Fruit fly (Drosophila melanogaster) whole organism, prepupa: ENCODE results near the gene CG2100.

Experiments
- Blimp-1 ChIP-seq: fragments of 200-800 bp; sonication (Bioruptor generic); optimal IDR thresholded peaks from 3 replicates; lab custom pipeline; 2017; ENCODE audit warnings: missing biosample characterization, missing genetic modification characterization, mild to moderate bottlenecking, moderate library complexity, missing genetic modification reagents
- CG11294 ChIP-seq: fragments of 200-800 bp; sonication (Bioruptor generic); IDR thresholded peaks from 2 replicates; pipeline ENCODE4 v1.3.6; 2022; ENCODE audit warnings: missing biosample characterization, missing genetic modification characterization
- CG11902 ChIP-seq: fragments of 200-800 bp; sonication (Bioruptor generic); optimal IDR thresholded peaks from 3 replicates; lab custom pipeline; 2016; ENCODE audit warnings: missing biosample characterization, missing genetic modification characterization
- CG15336 ChIP-seq: fragments of 200-800 bp; sonication (Bioruptor generic); IDR thresholded peaks from 2 replicates; pipeline ENCODE4 v1.3.6; 2022; ENCODE audit warnings: missing biosample characterization, missing genetic modification characterization
- CG1621 ChIP-seq: fragments of 200-800 bp; sonication (Bioruptor generic); optimal IDR thresholded peaks from 3 replicates; lab custom pipeline; 2018; ENCODE audit warnings: missing biosample characterization, mild to moderate bottlenecking, missing genetic modification characterization
- CG16779 ChIP-seq: fragments of 200-800 bp; sonication (Bioruptor generic); optimal IDR thresholded peaks from 3 replicates; lab custom pipeline; 2017; ENCODE audit warnings: missing biosample characterization, mild to moderate bottlenecking, missing genetic modification characterization
- CG3032 ChIP-seq: fragments of 200-800 bp; optimal IDR thresholded peaks from 2 replicates; lab custom pipeline; 2019; ENCODE audit warnings: missing biosample characterization, mild to moderate bottlenecking, missing genetic modification characterization, moderate library complexity
- CG31627 ChIP-seq: fragments of 200-800 bp; sonication (Bioruptor generic); optimal IDR thresholded peaks from 3 replicates; lab custom pipeline; 2016; ENCODE audit warnings: missing biosample characterization, missing genetic modification characterization
- CG34406 ChIP-seq: fragments of 200-800 bp; sonication (Bioruptor generic); optimal IDR thresholded peaks from 3 replicates; lab custom pipeline; 2016; ENCODE audit warnings: missing biosample characterization, missing genetic modification characterization
- CG4318 ChIP-seq: fragments of 200-800 bp; sonication (Bioruptor generic); optimal IDR thresholded peaks from 3 replicates; lab custom pipeline; 2017; ENCODE audit warnings: missing biosample characterization, mild to moderate bottlenecking, missing genetic modification characterization
- CG6163 ChIP-seq: fragments of 200-800 bp; sonication (Bioruptor generic); IDR thresholded peaks from 3 replicates; pipeline ENCODE4 v1.3.6; 2022; ENCODE audit warnings: missing biosample characterization, missing genetic modification characterization
- CG6808 ChIP-seq: fragments of 200-800 bp; sonication (Bioruptor generic); optimal IDR thresholded peaks from 3 replicates; lab custom pipeline; 2017; ENCODE audit warnings: missing biosample characterization, missing genetic modification characterization, mild to moderate bottlenecking, moderate library complexity, missing genetic modification reagents
- CG6854 ChIP-seq: fragments of 200-800 bp; sonication (Bioruptor generic); optimal IDR thresholded peaks from 2 replicates; lab custom pipeline; 2017; ENCODE audit warnings: missing biosample characterization, mild to moderate bottlenecking, missing genetic modification characterization
- CG7368 ChIP-seq: fragments of 200-800 bp; sonication (Bioruptor generic); optimal IDR thresholded peaks from 3 replicates; lab custom pipeline; 2016; ENCODE audit warnings: missing biosample characterization, missing genetic modification characterization
- CG8119 ChIP-seq: fragments of 200-800 bp; sonication (Bioruptor generic); IDR thresholded peaks from 3 replicates; pipeline ENCODE4 v1.3.6; 2022; ENCODE audit warnings: missing biosample characterization, missing genetic modification characterization
- CG8319 ChIP-seq: fragments of 200-800 bp; sonication (Bioruptor generic); optimal IDR thresholded peaks from 3 replicates; lab custom pipeline; 2016; ENCODE audit warnings: missing biosample characterization, missing genetic modification characterization
- CG8632 ChIP-seq: fragments of 200-800 bp; sonication (Bioruptor generic); optimal IDR thresholded peaks from 3 replicates; lab custom pipeline; 2016; ENCODE audit warnings: missing biosample characterization, missing genetic modification characterization
- CG9139 ChIP-seq: fragments of 200-800 bp; sonication (Bioruptor generic); optimal IDR thresholded peaks from 3 replicates; lab custom pipeline; 2017; ENCODE audit warnings: missing biosample characterization, mild to moderate bottlenecking, missing genetic modification characterization
- Eip93F ChIP-seq: fragments of 200-800 bp; sonication (Bioruptor generic); optimal IDR thresholded peaks from 2 replicates; lab custom pipeline; 2016; ENCODE audit warnings: missing biosample characterization, mild to moderate bottlenecking, missing genetic modification characterization
- Ets21C ChIP-seq: fragments of 200-800 bp; sonication (Bioruptor generic); optimal IDR thresholded peaks from 3 replicates; lab custom pipeline; 2016; ENCODE audit warnings: missing biosample characterization, missing genetic modification characterization
- Ets96B ChIP-seq: fragments of 200-800 bp; optimal IDR thresholded peaks from 2 replicates; lab custom pipeline; 2019; ENCODE audit warnings: missing biosample characterization, mild to moderate bottlenecking, missing genetic modification characterization, moderate library complexity
- Gug ChIP-seq: fragments of 200-800 bp; sonication (Bioruptor generic); IDR thresholded peaks from 2 replicates; pipeline ENCODE4 v1.3.6; 2022; ENCODE audit warnings: missing biosample characterization, missing genetic modification characterization
- Hr38 ChIP-seq: sonication (Bioruptor generic); optimal IDR thresholded peaks from 2 replicates; lab custom pipeline; 2016; ENCODE audit warnings: missing biosample characterization, missing genetic modification characterization
- Hr39 ChIP-seq: fragments of 200-800 bp; sonication (Bioruptor generic); optimal IDR thresholded peaks from 2 replicates; lab custom pipeline; 2016; ENCODE audit warnings: missing biosample characterization, missing genetic modification characterization
- Hr4 ChIP-seq: fragments of 200-800 bp; sonication (Bioruptor generic); optimal IDR thresholded peaks from 3 replicates; lab custom pipeline; 2016; ENCODE audit warnings: missing biosample characterization, missing genetic modification characterization
- Smox ChIP-seq: fragments of 200-800 bp; sonication (Bioruptor generic); optimal IDR thresholded peaks from 3 replicates; lab custom pipeline; 2016; ENCODE audit warnings: missing biosample characterization, missing genetic modification characterization
- Sox102F ChIP-seq: fragments of 200-800 bp; sonication (Bioruptor generic); optimal IDR thresholded peaks from 2 replicates; lab custom pipeline; 2016; ENCODE audit warnings: missing biosample characterization, mild to moderate bottlenecking, missing genetic modification characterization
- Sox14 ChIP-seq: fragments of 200-800 bp; sonication (Bioruptor generic); optimal IDR thresholded peaks from 3 replicates; lab custom pipeline; 2016; ENCODE audit warnings: missing biosample characterization, missing genetic modification characterization
- Sox15 ChIP-seq: fragments of 200-800 bp; sonication (Bioruptor generic); optimal IDR thresholded peaks from 3 replicates; lab custom pipeline; 2016; ENCODE audit warnings: missing biosample characterization, missing genetic modification characterization
- achi ChIP-seq: fragments of 200-800 bp; sonication (Bioruptor generic); optimal IDR thresholded peaks from 3 replicates; lab custom pipeline; 2016; ENCODE audit warnings: missing biosample characterization, missing genetic modification characterization
- acj6 ChIP-seq: fragments of 200-800 bp; sonication (Bioruptor generic); optimal IDR thresholded peaks from 3 replicates; lab custom pipeline; 2016; ENCODE audit warnings: missing biosample characterization, missing genetic modification characterization
- cyc ChIP-seq: fragments of 200-800 bp; sonication (Bioruptor generic); optimal IDR thresholded peaks from 3 replicates; lab custom pipeline; 2016; ENCODE audit warnings: missing biosample characterization, missing genetic modification characterization
- dac ChIP-seq: fragments of 200-800 bp; sonication (Bioruptor generic); optimal IDR thresholded peaks from 2 replicates; lab custom pipeline; 2017; ENCODE audit warnings: missing biosample characterization, mild to moderate bottlenecking, missing genetic modification characterization
- dsx ChIP-seq: fragments of 200-800 bp; optimal IDR thresholded peaks from 3 replicates; lab custom pipeline; 2019; ENCODE audit warnings: missing biosample characterization, mild to moderate bottlenecking, missing genetic modification characterization, moderate library complexity; ENCODE audit not compliant: poor library complexity, severe bottlenecking
- eg ChIP-seq: fragments of 200-800 bp; sonication (Bioruptor generic); IDR thresholded peaks from 3 replicates; pipeline ENCODE4 v1.3.6; 2022; ENCODE audit warnings: missing biosample characterization, missing genetic modification characterization
- fd59A ChIP-seq: fragments of 200-800 bp; sonication (Bioruptor generic); optimal IDR thresholded peaks from 2 replicates; lab custom pipeline; 2017; ENCODE audit warnings: missing biosample characterization, mild to moderate bottlenecking, missing genetic modification characterization, missing genetic modification reagents
- fd85E ChIP-seq: fragments of 200-800 bp; sonication (Bioruptor generic); optimal IDR thresholded peaks from 3 replicates; lab custom pipeline; 2016; ENCODE audit warnings: missing biosample characterization, missing genetic modification characterization
- pdm3 ChIP-seq: fragments of 200-800 bp; sonication (Bioruptor generic); optimal IDR thresholded peaks from 3 replicates; lab custom pipeline; 2016; ENCODE audit warnings: missing biosample characterization, missing genetic modification characterization
- salr ChIP-seq, 2 experiments: fragments of 200-800 bp; sonication (Bioruptor generic); optimal IDR thresholded peaks; 3 replicates each; lab custom pipeline; 2016 to 2018; ENCODE audit warnings: missing biosample characterization in 2 of 2, missing genetic modification characterization in 2 of 2, mild to moderate bottlenecking in 1 of 2
- svp ChIP-seq: fragments of 200-800 bp; sonication (Bioruptor generic); peaks from one replicate; lab custom pipeline; 2016; ENCODE audit warnings: missing biosample characterization, missing genetic modification characterization
- topi ChIP-seq: fragments of 200-800 bp; sonication (Bioruptor generic); optimal IDR thresholded peaks from 3 replicates; lab custom pipeline; 2016; ENCODE audit warnings: missing biosample characterization, missing genetic modification characterization

CG2100 gene

DNA sequence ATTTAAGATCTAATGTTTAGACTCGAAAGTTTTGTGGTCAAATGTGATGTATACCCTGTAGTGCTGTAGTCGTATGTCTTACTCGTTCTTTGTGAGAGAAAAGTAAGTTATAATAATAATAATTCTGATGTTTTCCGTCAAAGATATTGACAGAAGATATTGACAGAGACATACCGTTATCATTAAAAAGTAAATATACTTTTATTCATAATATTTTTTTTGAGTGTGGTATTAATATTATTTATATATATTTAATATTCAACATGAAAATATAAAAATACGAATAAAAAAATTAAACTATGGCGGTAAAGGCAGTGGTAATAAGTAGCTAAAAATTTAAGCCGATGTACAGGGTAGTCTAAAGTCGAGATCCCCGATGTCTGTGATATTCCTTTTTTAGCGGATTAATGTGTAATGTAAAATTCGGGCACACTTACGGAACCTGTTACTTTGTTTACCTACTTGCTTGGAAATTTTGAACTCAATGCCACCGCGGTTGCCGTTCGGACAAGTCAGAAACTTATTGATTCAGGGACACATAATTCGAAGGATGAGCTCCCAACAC lies at the start of gene CG2100, which contains the start of gene CG1236 (continued):
- TF ChIP-seq CG1621, result peak; percentile 53
- no peak for TF ChIP-seq CG16779
- no peak for TF ChIP-seq CG4318 (GFP tag; lab: Kevin White, UChicago)
- TF ChIP-seq CG6808 (GFP tag; lab: Kevin White, UChicago), result peak; percentile 78
- peak; percentile 44 for TF ChIP-seq fd59A
- TF ChIP-seq achi, result peak; percentile 86
- TF ChIP-seq CG6854 (GFP tag; lab: Kevin White, UChicago), result peak; percentile 64
- TF ChIP-seq Gug (GFP tag; lab: Robert Waterston, UW), result peak; percentile 58; the same call in 1 of the 2 replicates

DNA sequence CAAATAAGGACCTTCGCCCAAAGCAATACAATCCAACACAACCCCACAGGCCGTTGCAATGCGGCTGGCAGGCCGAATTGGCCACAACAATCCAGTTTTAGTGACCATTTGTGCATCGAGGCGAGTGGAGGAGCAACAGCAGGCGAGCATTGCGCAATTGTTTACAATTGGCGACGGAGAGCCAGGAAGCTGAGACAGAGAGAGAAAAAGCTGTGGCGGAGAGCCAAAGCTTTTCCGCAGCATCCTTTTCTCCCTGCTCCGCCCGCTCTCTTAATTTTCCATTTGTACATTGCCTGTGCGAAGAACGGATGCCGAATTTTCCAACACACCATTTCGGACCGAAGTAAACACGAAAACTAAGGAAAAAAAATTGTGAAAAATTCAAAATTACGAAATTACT lies 45.3 kb upstream of the CG2100 start, which contains the start of gene kat-60L1:
Gene kat-60L1 (plus strand): TSS at position 301 of the 400 bp plus-strand sequence.
- TF ChIP-seq CG15336 (no peak), Hr4 (no peak), CG31627 (GFP tag; lab: Kevin White, UChicago) (no peak), Smox (GFP tag; lab: Kevin White, UChicago) (no peak)

DNA sequence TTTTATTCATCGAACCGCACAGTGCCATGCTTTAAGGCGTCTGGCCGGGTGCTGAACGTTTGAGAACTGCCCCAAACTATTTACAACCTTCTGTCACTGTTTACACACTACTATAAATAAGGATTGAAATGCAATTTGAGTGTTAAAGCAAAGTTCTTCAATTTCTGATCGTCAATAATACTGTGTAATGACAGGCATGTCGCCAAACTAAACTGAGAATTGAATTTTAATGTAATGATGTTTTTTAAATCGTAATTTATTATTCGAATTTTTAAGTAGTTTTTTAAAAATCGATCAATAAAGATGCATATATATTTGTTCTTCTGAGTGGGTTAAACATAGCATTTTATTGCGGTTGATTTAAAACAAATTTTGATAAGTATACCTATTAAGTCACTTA lies 44.8 kb upstream of the CG2100 start, which contains the start of gene CG2082:
Gene CG2082 (minus strand): TSS at position 101 of the 400 bp plus-strand sequence.
- TF ChIP-seq CG6163 (GFP tag; lab: Robert Waterston, UW) (no peak), Gug (GFP tag; lab: Robert Waterston, UW) (no peak), fd85E (GFP tag; lab: Kevin White, UChicago) (no peak), svp (GFP tag; lab: Kevin White, UChicago) (no peak), Ets21C (GFP tag; lab: Kevin White, UChicago) (no peak), eg (GFP tag; lab: Robert Waterston, UW) (no peak), Ets96B (tag; lab: Kevin White, UChicago) (no peak), CG4318 (GFP tag; lab: Kevin White, UChicago) (no peak), Blimp-1 (GFP tag; lab: Kevin White, UChicago) (no peak), Eip93F (GFP tag; lab: Kevin White, UChicago) (no peak), topi (GFP tag; lab: Kevin White, UChicago) (no peak), CG8632 (no peak), Hr39 (no peak)

- peak; percentile 30 for TF ChIP-seq Hr4
- TF ChIP-seq dsx (GFP tag; lab: Kevin White, UChicago), result no peak
- no peak for TF ChIP-seq CG9139
- TF ChIP-seq CG7368 (GFP tag; lab: Kevin White, UChicago), result no peak
- no peak for TF ChIP-seq salr (GFP tag; optimal IDR thresholded peaks at IDR 0.05; lab: Kevin White, UChicago)
- TF ChIP-seq CG6854 (GFP tag; lab: Kevin White, UChicago), result no peak
- peak; percentile 54 for TF ChIP-seq cyc (GFP tag; lab: Kevin White, UChicago)
- TF ChIP-seq CG11294 (GFP tag; lab: Robert Waterston, UW), result no peak
- TF ChIP-seq CG6163 (GFP tag; lab: Robert Waterston, UW), result peak; percentile 54; the same call in 2 of the 3 replicates
- peak; percentile 15 for TF ChIP-seq acj6 (GFP tag; lab: Kevin White, UChicago)
- no peak for TF ChIP-seq Eip93F (GFP tag; lab: Kevin White, UChicago)
- TF ChIP-seq CG15336, result 0 out of 2 replicates have a peak, but pooled peaks have one; percentile 18
- peak; percentile 73 for TF ChIP-seq CG31627 (GFP tag; lab: Kevin White, UChicago)
- peak; percentile 49 for TF ChIP-seq Ets21C (GFP tag; lab: Kevin White, UChicago)
- peak; percentile 49 for TF ChIP-seq achi
- TF ChIP-seq CG34406 (GFP tag; lab: Kevin White, UChicago), result peak; percentile 27
- TF ChIP-seq CG8319 (GFP tag; lab: Kevin White, UChicago), result no peak
- TF ChIP-seq Sox14 (GFP tag; lab: Kevin White, UChicago), result peak; percentile 35
- TF ChIP-seq Hr38 (GFP tag; lab: Kevin White, UChicago), result no peak
- no peak for TF ChIP-seq CG8119 (GFP tag; lab: Robert Waterston, UW)
- no peak for TF ChIP-seq Ets96B (tag; lab: Kevin White, UChicago)
- no peak for TF ChIP-seq Sox15 (GFP tag; lab: Kevin White, UChicago)
- no peak for TF ChIP-seq fd59A
- peak; percentile 47 for TF ChIP-seq Sox102F (GFP tag; lab: Kevin White, UChicago)
- TF ChIP-seq CG11902, result no peak
- peak; percentile 45 for TF ChIP-seq topi (GFP tag; lab: Kevin White, UChicago)
- TF ChIP-seq Smox (GFP tag; lab: Kevin White, UChicago), result peak; percentile 53
- peak; percentile 20 for TF ChIP-seq CG3032
- no peak for TF ChIP-seq dac
- peak; percentile 26 for TF ChIP-seq pdm3 (GFP tag; lab: Kevin White, UChicago)
- peak; percentile 59 for TF ChIP-seq Hr39
Observed at dm6 chr3R:5778731-5779593, 42.8 kb upstream of the CG2100 start, which contains the start of gene jagn. Gene jagn, plus strand, starts transcription at chr3R:5779315.
